Worm (Caenorhabditis elegans): Measurements from ENCODE around the gene ZK418.13.

The ZK418.13 gene

ce11 chrIII:7032070-7032469 is 44.2 kb downstream of the ZK418.13 start:
- peak; percentile 19 for TF ChIP-seq pha-4 (tag; optimal IDR thresholded peaks at IDR 0.05)
- no peak for TF ChIP-seq ceh-28 (tag; optimal IDR thresholded peaks at IDR 0.05)
- peak; percentile 46 for TF ChIP-seq nhr-25 (tag; optimal IDR thresholded peaks at IDR 0.05)

ce11 chrIII:7030044-7030804 is 46.1 kb downstream of the ZK418.13 start:
- TF ChIP-seq lin-15B (tag; optimal IDR thresholded peaks at IDR 0.05) (peak; percentile 9), pha-4 (tag; optimal IDR thresholded peaks at IDR 0.05) (peak; percentile 42), hmg-11 (tag; optimal IDR thresholded peaks at IDR 0.05) (peak; percentile 50), nhr-43 (tag; optimal IDR thresholded peaks at IDR 0.05; ENCODE audit: poor library complexity, severe bottlenecking) (peak; percentile 32), zag-1 (tag; optimal IDR thresholded peaks at IDR 0.05) (no peak), snpc-4 (tag; optimal IDR thresholded peaks at IDR 0.05) (peak; percentile 94), egl-27 (tag; optimal IDR thresholded peaks at IDR 0.05) (peak; percentile 34), unc-39 (tag; optimal IDR thresholded peaks at IDR 0.05) (no peak), nfya-1 (tag; optimal IDR thresholded peaks at IDR 0.05; ENCODE audit: insufficient read depth) (peak; percentile 53), elt-3 (tag; optimal IDR thresholded peaks at IDR 0.05) (no peak), elt-2 (tag; optimal IDR thresholded peaks at IDR 0.05) (peak; percentile 17), ztf-4 (tag; optimal IDR thresholded peaks at IDR 0.05) (no peak)

DNA sequence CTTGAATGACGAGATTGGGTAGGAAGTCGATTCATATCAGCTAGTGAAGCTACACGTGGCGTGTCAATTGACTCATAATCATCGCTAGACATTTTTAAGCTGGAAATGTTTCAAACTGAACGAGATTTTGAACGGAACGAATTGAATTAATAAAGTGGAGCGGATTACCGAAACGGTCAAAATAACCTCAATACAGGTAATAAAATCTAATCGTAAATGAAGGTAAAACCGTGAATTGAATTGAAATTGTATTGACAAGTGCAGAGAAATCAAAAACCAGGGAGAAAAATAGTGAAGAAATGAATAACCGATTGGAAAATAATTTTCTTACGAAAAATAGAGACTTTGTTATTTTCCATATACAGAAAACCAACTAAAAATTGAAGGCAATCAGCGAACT is 47.2 kb downstream of the ZK418.13 start, which contains the start of gene cyk-1:
Gene cyk-1, minus strand, starts transcription at position 101 of the 400 bp plus-strand sequence.
- TF ChIP-seq nhr-43 (tag; optimal IDR thresholded peaks at IDR 0.05; ENCODE audit: poor library complexity, severe bottlenecking), result no peak
- no peak for TF ChIP-seq pha-4 (tag; optimal IDR thresholded peaks at IDR 0.05)
- TF ChIP-seq snpc-4 (tag; optimal IDR thresholded peaks at IDR 0.05), result no peak
- TF ChIP-seq aly-2 (tag; optimal IDR thresholded peaks at IDR 0.05), result no peak
- no peak for TF ChIP-seq hmg-11 (tag; optimal IDR thresholded peaks at IDR 0.05)
- TF ChIP-seq elt-3 (tag; optimal IDR thresholded peaks at IDR 0.05), result no peak
- no peak for TF ChIP-seq nhr-76 (tag; optimal IDR thresholded peaks at IDR 0.05)

DNA sequence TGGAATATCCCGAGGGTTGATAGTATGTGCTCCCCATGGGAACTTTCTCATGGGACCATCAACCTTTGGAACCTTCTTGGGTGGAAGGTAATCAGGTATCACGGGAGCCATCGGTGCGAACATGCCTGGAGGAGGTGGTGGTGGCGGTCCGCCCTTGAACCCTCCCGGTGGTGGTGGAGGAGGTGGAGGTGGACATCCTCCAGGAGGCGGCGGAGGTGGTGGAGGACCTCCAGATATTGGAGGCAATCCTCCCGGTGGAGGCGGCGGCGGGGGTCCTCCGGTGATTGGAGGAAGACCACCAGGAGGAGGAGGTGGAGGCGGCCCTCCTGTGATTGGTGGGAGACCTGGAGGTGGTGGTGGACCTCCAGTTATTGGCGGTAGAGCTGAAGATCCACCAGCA is 50.4 kb downstream of the ZK418.13 start:
- TF ChIP-seq lsy-12 (tag; optimal IDR thresholded peaks at IDR 0.05) (no peak), zag-1 (tag; optimal IDR thresholded peaks at IDR 0.05) (no peak), nhr-237 (tag; optimal IDR thresholded peaks at IDR 0.05) (no peak), lin-39 (tag; optimal IDR thresholded peaks at IDR 0.05) (no peak), skn-1 (tag; optimal IDR thresholded peaks at IDR 0.05) (no peak), egl-5 (tag; optimal IDR thresholded peaks at IDR 0.05) (no peak), aly-2 (tag; optimal IDR thresholded peaks at IDR 0.05) (no peak), egl-27 (tag; optimal IDR thresholded peaks at IDR 0.05) (no peak), ceh-9 (tag; optimal IDR thresholded peaks at IDR 0.05) (no peak), ceh-28 (tag; optimal IDR thresholded peaks at IDR 0.05) (no peak)
